Fruit fly (Drosophila melanogaster) whole organism, embryonic: ENCODE results near the gene CG42634.

Experiments
- Aef1 ChIP-seq: fragments of 200-800 bp; sonication (Bioruptor generic); IDR thresholded peaks from 3 replicates; pipeline ENCODE4 v1.3.6; 2022; ENCODE audit warnings: missing biosample characterization, missing genetic modification characterization
- Blimp-1 ChIP-seq: fragments of 200-800 bp; sonication (Bioruptor generic); optimal IDR thresholded peaks from 3 replicates; lab custom pipeline; 2018; ENCODE audit warnings: missing biosample characterization, missing genetic modification characterization, mild to moderate bottlenecking, moderate library complexity, missing genetic modification reagents
- CG10267 ChIP-seq: fragments of 200-800 bp; sonication (Bioruptor generic); optimal IDR thresholded peaks from 2 replicates; lab custom pipeline; 2018; ENCODE audit warnings: missing biosample characterization, mild to moderate bottlenecking, missing genetic modification characterization, moderate library complexity
- CG10565 ChIP-seq: fragments of 200-800 bp; sonication (Bioruptor generic); optimal IDR thresholded peaks from 3 replicates; lab custom pipeline; 2016; ENCODE audit warnings: missing biosample characterization, mild to moderate bottlenecking, missing genetic modification characterization
- CG11085 ChIP-seq: fragments of 200-800 bp; sonication (Bioruptor generic); IDR thresholded peaks from 2 replicates; pipeline ENCODE4 v1.3.6; 2022; ENCODE audit warnings: missing biosample characterization, missing genetic modification characterization
- CG11560 ChIP-seq: fragments of 200-800 bp; sonication (Bioruptor generic); IDR thresholded peaks from 3 replicates; pipeline ENCODE4 v1.3.6; 2022; ENCODE audit warnings: missing biosample characterization, missing genetic modification characterization
- CG13287 ChIP-seq: fragments of 200-800 bp; sonication (Bioruptor generic); IDR thresholded peaks from 2 replicates; pipeline ENCODE4 v1.3.6; 2022; ENCODE audit warnings: missing biosample characterization, missing genetic modification characterization; ENCODE audit not compliant: partially characterized antibody
- CG14860 ChIP-seq: fragments of 200-800 bp; sonication (Bioruptor generic); IDR thresholded peaks from 3 replicates; pipeline ENCODE4 v1.3.6; 2022; ENCODE audit warnings: missing biosample characterization, missing genetic modification characterization; ENCODE audit not compliant: partially characterized antibody
- CG15514 ChIP-seq: fragments of 200-800 bp; sonication (Bioruptor generic); optimal IDR thresholded peaks from 3 replicates; lab custom pipeline; 2017; ENCODE audit warnings: missing biosample characterization, missing genetic modification characterization, mild to moderate bottlenecking, moderate library complexity, missing genetic modification reagents
- CG1647 ChIP-seq: fragments of 200-800 bp; sonication (Bioruptor generic); optimal IDR thresholded peaks from 3 replicates; lab custom pipeline; 2016; ENCODE audit warnings: missing biosample characterization, missing genetic modification characterization
- CG18262 ChIP-seq: fragments of 200-800 bp; optimal IDR thresholded peaks from 3 replicates; lab custom pipeline; 2019; ENCODE audit warnings: missing biosample characterization, mild to moderate bottlenecking, missing genetic modification characterization, moderate library complexity
- CG18619 ChIP-seq: fragments of 200-800 bp; sonication (Bioruptor generic); optimal IDR thresholded peaks from 3 replicates; lab custom pipeline; 2017; ENCODE audit warnings: missing biosample characterization, mild to moderate bottlenecking, missing genetic modification characterization
- CG2129 ChIP-seq: fragments of 200-800 bp; sonication (Bioruptor generic); IDR thresholded peaks from 2 replicates; pipeline ENCODE4 v1.3.6; 2022; ENCODE audit warnings: missing biosample characterization, missing genetic modification characterization; ENCODE audit not compliant: partially characterized antibody
- CG2712 ChIP-seq: fragments of 200-800 bp; optimal IDR thresholded peaks from 3 replicates; lab custom pipeline; 2019; ENCODE audit warnings: missing biosample characterization, mild to moderate bottlenecking, missing genetic modification characterization, moderate library complexity
- CG2875 ChIP-seq: fragments of 200-800 bp; sonication (Bioruptor generic); optimal IDR thresholded peaks from 2 replicates; lab custom pipeline; 2017; ENCODE audit warnings: missing biosample characterization, mild to moderate bottlenecking, missing genetic modification characterization, missing genetic modification reagents
- CG3065 ChIP-seq: fragments of 200-800 bp; sonication (Bioruptor generic); optimal IDR thresholded peaks from 2 replicates; lab custom pipeline; 2016; ENCODE audit warnings: missing biosample characterization, missing genetic modification characterization
- CG31441 ChIP-seq: fragments of 200-800 bp; sonication (Bioruptor generic); IDR thresholded peaks from 2 replicates; pipeline ENCODE4 v1.3.6; 2022; ENCODE audit warnings: missing biosample characterization, missing genetic modification characterization
- CG4424 ChIP-seq: fragments of 200-800 bp; sonication (Bioruptor generic); optimal IDR thresholded peaks from 3 replicates; lab custom pipeline; 2016; ENCODE audit warnings: missing biosample characterization, missing genetic modification characterization
- CG4617 ChIP-seq: fragments of 200-800 bp; sonication (Bioruptor generic); optimal IDR thresholded peaks from 3 replicates; lab custom pipeline; 2016; ENCODE audit warnings: missing biosample characterization, missing genetic modification characterization, borderline replicate concordance
- CG6791 ChIP-seq: fragments of 200-800 bp; sonication (Bioruptor generic); IDR thresholded peaks from 3 replicates; pipeline ENCODE4 v1.3.6; 2022; ENCODE audit warnings: missing biosample characterization, missing genetic modification characterization; ENCODE audit not compliant: partially characterized antibody
- CG7786 ChIP-seq: fragments of 200-800 bp; sonication (Bioruptor generic); optimal IDR thresholded peaks from 2 replicates; lab custom pipeline; 2016; ENCODE audit warnings: missing biosample characterization, missing genetic modification characterization
- CTCF ChIP-seq: fragments of 200-800 bp; sonication (Bioruptor generic); optimal IDR thresholded peaks from 2 replicates; lab custom pipeline; 2017; ENCODE audit warnings: missing biosample characterization, mild to moderate bottlenecking, missing genetic modification characterization, moderate library complexity
- D ChIP-seq, 2 experiments: fragments of 200-800 bp in 1 of 2; fragments of >200 bp in 1 of 2; sonication (Bioruptor generic) in 1 of 2; optimal IDR thresholded peaks; 2 replicates in 1 of 2; 3 replicates in 1 of 2; lab custom pipeline; 2017; ENCODE audit warnings: mild to moderate bottlenecking in 1 of 2, missing biosample characterization in 1 of 2, missing genetic modification characterization in 1 of 2, missing genetic modification reagents in 1 of 2
- Dip3 ChIP-seq: fragments of 200-800 bp; sonication (Bioruptor generic); optimal IDR thresholded peaks from 3 replicates; lab custom pipeline; 2016; ENCODE audit warnings: missing biosample characterization, missing genetic modification characterization
- Doc3 ChIP-seq: fragments of 200-800 bp; sonication (Bioruptor generic); IDR thresholded peaks from 3 replicates; pipeline ENCODE4 v1.3.6; 2022; ENCODE audit warnings: missing biosample characterization, missing genetic modification characterization; ENCODE audit not compliant: partially characterized antibody
- HLH54F ChIP-seq: fragments of 200-800 bp; sonication (Bioruptor generic); optimal IDR thresholded peaks from 3 replicates; lab custom pipeline; 2016; ENCODE audit warnings: missing biosample characterization, missing genetic modification characterization
- MBD-R2 ChIP-seq: fragments of 200-800 bp; sonication (Bioruptor generic); IDR thresholded peaks from 2 replicates; pipeline ENCODE4 v1.3.6; 2022; ENCODE audit warnings: missing biosample characterization, missing genetic modification characterization
- Mad ChIP-seq: fragments of 200-800 bp; sonication (Bioruptor generic); optimal IDR thresholded peaks from 2 replicates; lab custom pipeline; 2016; ENCODE audit warnings: missing biosample characterization, missing genetic modification characterization
- Mes4 ChIP-seq: fragments of 200-800 bp; sonication (Bioruptor generic); optimal IDR thresholded peaks from 2 replicates; lab custom pipeline; 2016; ENCODE audit warnings: missing biosample characterization, missing genetic modification characterization
- Optix ChIP-seq: fragments of 200-800 bp; sonication (Bioruptor generic); IDR thresholded peaks from 3 replicates; pipeline ENCODE4 v1.3.6; 2022; ENCODE audit warnings: missing biosample characterization, missing genetic modification characterization
- Six4 ChIP-seq: fragments of 200-800 bp; sonication (Bioruptor generic); optimal IDR thresholded peaks from 2 replicates; lab custom pipeline; 2016; ENCODE audit warnings: missing biosample characterization, missing genetic modification characterization
- Spps ChIP-seq: fragments of 200-800 bp; sonication (Bioruptor generic); optimal IDR thresholded peaks from 2 replicates; lab custom pipeline; 2018; ENCODE audit warnings: missing biosample characterization, mild to moderate bottlenecking, missing genetic modification characterization
- cas ChIP-seq: fragments of 200-800 bp; sonication (Bioruptor generic); IDR thresholded peaks from 2 replicates; pipeline ENCODE4 v1.3.6; 2022; ENCODE audit warnings: missing biosample characterization, missing genetic modification characterization
- chif ChIP-seq, 2 experiments: fragments of 200-800 bp; sonication (Bioruptor generic); optimal IDR thresholded peaks; 3 replicates each; lab custom pipeline; 2016; ENCODE audit warnings: missing biosample characterization in 2 of 2, missing genetic modification characterization in 2 of 2
- chm ChIP-seq: fragments of 200-800 bp; sonication (Bioruptor generic); IDR thresholded peaks from 2 replicates; pipeline ENCODE4 v1.3.6; 2022; ENCODE audit warnings: missing biosample characterization, missing genetic modification characterization
- dan ChIP-seq: fragments of 200-800 bp; sonication (Bioruptor generic); IDR thresholded peaks from 2 replicates; pipeline ENCODE4 v1.3.6; 2022; ENCODE audit warnings: missing biosample characterization, missing genetic modification characterization
- gcm ChIP-seq: fragments of 200-800 bp; sonication (Bioruptor generic); optimal IDR thresholded peaks from 2 replicates; lab custom pipeline; 2019; ENCODE audit warnings: missing biosample characterization, mild to moderate bottlenecking, missing genetic modification characterization, moderate library complexity
- gcm2 ChIP-seq: fragments of 200-800 bp; sonication (Bioruptor generic); optimal IDR thresholded peaks from 2 replicates; lab custom pipeline; 2016; ENCODE audit warnings: missing biosample characterization, missing genetic modification characterization
- grn ChIP-seq: fragments of 200-800 bp; sonication (Bioruptor generic); optimal IDR thresholded peaks from 3 replicates; lab custom pipeline; 2017; ENCODE audit warnings: missing biosample characterization, missing genetic modification characterization
- inv ChIP-seq: fragments of 200-800 bp; sonication (Bioruptor generic); IDR thresholded peaks from 2 replicates; pipeline ENCODE4 v1.3.6; 2022; ENCODE audit warnings: missing biosample characterization, missing genetic modification characterization; ENCODE audit not compliant: partially characterized antibody
- lmd ChIP-seq: fragments of 200-800 bp; sonication (Bioruptor generic); IDR thresholded peaks from 2 replicates; pipeline ENCODE4 v1.3.6; 2022; ENCODE audit warnings: missing biosample characterization, missing genetic modification characterization
- nmo ChIP-seq: fragments of 200-800 bp; sonication (Bioruptor generic); optimal IDR thresholded peaks from 2 replicates; lab custom pipeline; 2018; ENCODE audit warnings: missing biosample characterization, mild to moderate bottlenecking, missing genetic modification characterization, moderate library complexity
- pnt ChIP-seq: fragments of 200-800 bp; sonication (Bioruptor generic); optimal IDR thresholded peaks from 3 replicates; lab custom pipeline; 2016; ENCODE audit warnings: missing biosample characterization, missing genetic modification characterization
- psq ChIP-seq: fragments of 200-800 bp; sonication (Bioruptor generic); optimal IDR thresholded peaks from 2 replicates; lab custom pipeline; 2017; ENCODE audit warnings: missing biosample characterization, missing genetic modification characterization
- repo ChIP-seq: fragments of 200-800 bp; sonication (Bioruptor generic); optimal IDR thresholded peaks from 2 replicates; lab custom pipeline; 2016; ENCODE audit warnings: missing biosample characterization, missing genetic modification characterization
- sim ChIP-seq: fragments of 200-800 bp; sonication (Bioruptor generic); IDR thresholded peaks from 2 replicates; pipeline ENCODE4 v1.3.6; 2022; ENCODE audit warnings: missing biosample characterization, missing genetic modification characterization
- sob ChIP-seq: fragments of 200-800 bp; sonication (Bioruptor generic); IDR thresholded peaks from 2 replicates; pipeline ENCODE4 v1.3.6; 2022; ENCODE audit warnings: missing biosample characterization, missing genetic modification characterization
- sug ChIP-seq: fragments of 200-800 bp; optimal IDR thresholded peaks from 2 replicates; lab custom pipeline; 2019; ENCODE audit warnings: missing biosample characterization, mild to moderate bottlenecking, missing genetic modification characterization, moderate library complexity
- tin ChIP-seq: fragments of 200-800 bp; sonication (Bioruptor generic); optimal IDR thresholded peaks from 3 replicates; lab custom pipeline; 2016; ENCODE audit warnings: missing biosample characterization, missing genetic modification characterization
- vvl ChIP-seq: fragments of 200-800 bp; sonication (Bioruptor generic); IDR thresholded peaks from 2 replicates; pipeline ENCODE4 v1.3.6; 2022; ENCODE audit warnings: missing biosample characterization, missing genetic modification characterization

CG42634 gene

DNA sequence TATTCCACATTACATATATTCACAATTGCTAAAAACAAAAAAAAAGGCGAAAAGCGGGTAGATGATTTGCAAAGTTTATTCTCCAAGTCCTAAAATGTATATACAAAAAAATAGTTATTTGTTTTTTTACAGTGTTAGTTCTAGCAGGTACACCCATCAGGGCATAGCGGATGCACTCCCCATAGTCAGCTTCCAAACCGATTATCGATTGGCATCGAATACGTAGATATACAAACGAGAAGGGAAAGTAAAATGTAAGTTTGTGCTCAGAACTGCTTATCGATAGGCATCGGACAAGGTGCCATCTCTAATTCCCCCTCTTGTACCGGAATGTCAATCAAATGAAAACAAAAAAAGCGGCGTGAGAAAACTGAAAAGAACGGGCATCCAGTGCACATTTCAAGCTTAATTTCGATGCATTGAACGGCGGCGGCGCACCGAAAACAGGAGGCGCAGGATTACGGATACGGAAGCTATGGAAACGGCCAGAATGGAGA lies 44.6 kb upstream of the CG42634 start, which contains the start of gene CG5674 (continued):
- peak; percentile 68 for TF ChIP-seq Doc3 (GFP tag; lab: Robert Waterston, UW)
- TF ChIP-seq Mad (GFP tag; lab: Kevin White, UChicago) = peak; percentile 49
- peak; percentile 40 for TF ChIP-seq Mes4
- no peak for TF ChIP-seq Blimp-1 (GFP tag; lab: Kevin White, UChicago)
- no peak for TF ChIP-seq grn (GFP tag; lab: Kevin White, UChicago)
- TF ChIP-seq chm = 0 out of 2 replicates have a peak, but pooled peaks have one; percentile 18
- TF ChIP-seq CG2712 = no peak
- TF ChIP-seq gcm2 (GFP tag; lab: Kevin White, UChicago) = no peak
- peak; percentile 54 for TF ChIP-seq CG10267
- TF ChIP-seq sug = no peak
- no peak for TF ChIP-seq CG10565 (GFP tag; lab: Kevin White, UChicago)
- no peak for TF ChIP-seq CG1647 (GFP tag; lab: Kevin White, UChicago)
- peak; percentile 94 for TF ChIP-seq CG6791 (GFP tag; lab: Robert Waterston, UW)
- TF ChIP-seq HLH54F (GFP tag; lab: Kevin White, UChicago) = peak; percentile 66
- no peak for TF ChIP-seq CG31441
- no peak for TF ChIP-seq Six4 (GFP tag; lab: Kevin White, UChicago)
- peak; percentile 56 for TF ChIP-seq CG2129 (GFP tag; lab: Robert Waterston, UW)
- TF ChIP-seq gcm (GFP tag; lab: Kevin White, UChicago) = no peak
- TF ChIP-seq chif (GFP tag; optimal IDR thresholded peaks at IDR 0.05; lab: Kevin White, UChicago) = peak; percentile 47 to 64
- TF ChIP-seq CG14860 (GFP tag; lab: Robert Waterston, UW) = peak; percentile 65
- peak; percentile 77; the same call in 1 of the 2 replicates for TF ChIP-seq vvl (GFP tag; lab: Robert Waterston, UW)
- peak; percentile 5 for TF ChIP-seq CG2875 (GFP tag; lab: Kevin White, UChicago)
- TF ChIP-seq dan = no peak
- no peak for TF ChIP-seq sim (GFP tag; lab: Robert Waterston, UW)
- TF ChIP-seq CG4617 = peak; percentile 64
- 0 out of 2 replicates have a peak, but pooled peaks have one; percentile 41 for TF ChIP-seq cas (GFP tag; lab: Robert Waterston, UW)
- peak; percentile 20 for TF ChIP-seq Dip3 (GFP tag; lab: Kevin White, UChicago)
- TF ChIP-seq D (optimal IDR thresholded peaks at IDR 0.05; lab: Kevin White, UChicago) = peak; percentile 56
- no peak for TF ChIP-seq D (GFP tag; optimal IDR thresholded peaks at IDR 0.05; lab: Kevin White, UChicago)
- no peak for TF ChIP-seq Spps
- TF ChIP-seq inv (GFP tag; lab: Robert Waterston, UW) = peak; percentile 84
- TF ChIP-seq CG7786 (GFP tag; lab: Kevin White, UChicago) = peak; percentile 46
- TF ChIP-seq CG13287 (GFP tag; lab: Robert Waterston, UW) = peak; percentile 86
- TF ChIP-seq Aef1 (GFP tag; lab: Robert Waterston, UW) = no peak
- TF ChIP-seq Optix (GFP tag; lab: Robert Waterston, UW) = no peak
- TF ChIP-seq MBD-R2 (GFP tag; lab: Robert Waterston, UW) = peak; percentile 85
- peak; percentile 19 for TF ChIP-seq psq (GFP tag; lab: Kevin White, UChicago)
- peak; percentile 88 for TF ChIP-seq CG11560 (tag; lab: Robert Waterston, UW)
- TF ChIP-seq pnt = peak; percentile 3
- TF ChIP-seq CG15514 (GFP tag; lab: Kevin White, UChicago) = peak; percentile 58
- TF ChIP-seq CTCF = peak; percentile 78
- no peak for TF ChIP-seq CG3065
- peak; percentile 35; the same call in 1 of the 2 replicates for TF ChIP-seq lmd
- peak; percentile 79 for TF ChIP-seq sob
- peak; percentile 34 for TF ChIP-seq CG4424 (GFP tag; lab: Kevin White, UChicago)
- no peak for TF ChIP-seq CG18262 (tag; lab: Kevin White, UChicago)
- peak; percentile 90 for TF ChIP-seq nmo
- TF ChIP-seq CG18619 (GFP tag; lab: Kevin White, UChicago) = peak; percentile 23
- peak; percentile 46 for TF ChIP-seq tin
- TF ChIP-seq repo (GFP tag; lab: Kevin White, UChicago) = no peak
- TF ChIP-seq CG11085 (GFP tag; lab: Robert Waterston, UW) = no peak
